Fruit fly (Drosophila melanogaster) whole organism, prepupa: Measurements from ENCODE around the gene CG10516.

Source experiments
- CG10669 ChIP-seq: fragments of 200-800 bp; sonication (Bioruptor generic); optimal IDR thresholded peaks from 3 replicates; lab custom pipeline; 2018; ENCODE audit warnings: missing biosample characterization, mild to moderate bottlenecking, missing genetic modification characterization, moderate library complexity
- CG11294 ChIP-seq: fragments of 200-800 bp; sonication (Bioruptor generic); IDR thresholded peaks from 2 replicates; pipeline ENCODE4 v1.3.6; 2022; ENCODE audit warnings: missing biosample characterization, missing genetic modification characterization
- CG11762 ChIP-seq: fragments of 200-800 bp; sonication (Bioruptor generic); optimal IDR thresholded peaks from 3 replicates; lab custom pipeline; 2016; ENCODE audit warnings: missing biosample characterization, missing genetic modification characterization; ENCODE audit not compliant: insufficient read depth
- CG15336 ChIP-seq: fragments of 200-800 bp; sonication (Bioruptor generic); IDR thresholded peaks from 2 replicates; pipeline ENCODE4 v1.3.6; 2022; ENCODE audit warnings: missing biosample characterization, missing genetic modification characterization
- CG16779 ChIP-seq: fragments of 200-800 bp; sonication (Bioruptor generic); optimal IDR thresholded peaks from 3 replicates; lab custom pipeline; 2017; ENCODE audit warnings: missing biosample characterization, mild to moderate bottlenecking, missing genetic modification characterization
- CG3032 ChIP-seq: fragments of 200-800 bp; optimal IDR thresholded peaks from 2 replicates; lab custom pipeline; 2019; ENCODE audit warnings: missing biosample characterization, mild to moderate bottlenecking, missing genetic modification characterization, moderate library complexity
- CG31627 ChIP-seq: fragments of 200-800 bp; sonication (Bioruptor generic); optimal IDR thresholded peaks from 3 replicates; lab custom pipeline; 2016; ENCODE audit warnings: missing biosample characterization, missing genetic modification characterization
- CG32006 ChIP-seq: fragments of 200-800 bp; sonication (Bioruptor generic); optimal IDR thresholded peaks from 3 replicates; lab custom pipeline; 2017; ENCODE audit warnings: missing biosample characterization, mild to moderate bottlenecking, missing genetic modification characterization
- CG34406 ChIP-seq: fragments of 200-800 bp; sonication (Bioruptor generic); optimal IDR thresholded peaks from 3 replicates; lab custom pipeline; 2016; ENCODE audit warnings: missing biosample characterization, missing genetic modification characterization
- CG3919 ChIP-seq: fragments of 200-800 bp; sonication (Bioruptor generic); optimal IDR thresholded peaks from 3 replicates; lab custom pipeline; 2016; ENCODE audit warnings: missing biosample characterization, missing genetic modification characterization
- CG4318 ChIP-seq: fragments of 200-800 bp; sonication (Bioruptor generic); optimal IDR thresholded peaks from 3 replicates; lab custom pipeline; 2017; ENCODE audit warnings: missing biosample characterization, mild to moderate bottlenecking, missing genetic modification characterization
- CG6163 ChIP-seq: fragments of 200-800 bp; sonication (Bioruptor generic); IDR thresholded peaks from 3 replicates; pipeline ENCODE4 v1.3.6; 2022; ENCODE audit warnings: missing biosample characterization, missing genetic modification characterization
- CG6276 ChIP-seq: fragments of 200-800 bp; sonication (Bioruptor generic); optimal IDR thresholded peaks from 2 replicates; lab custom pipeline; 2017; ENCODE audit warnings: missing biosample characterization, mild to moderate bottlenecking, missing genetic modification characterization
- CG6792 ChIP-seq: fragments of 200-800 bp; sonication (Bioruptor generic); optimal IDR thresholded peaks from 3 replicates; lab custom pipeline; 2016; ENCODE audit warnings: missing biosample characterization, missing genetic modification characterization
- CG6808 ChIP-seq: fragments of 200-800 bp; sonication (Bioruptor generic); optimal IDR thresholded peaks from 3 replicates; lab custom pipeline; 2017; ENCODE audit warnings: missing biosample characterization, missing genetic modification characterization, mild to moderate bottlenecking, moderate library complexity, missing genetic modification reagents
- CG7368 ChIP-seq: fragments of 200-800 bp; sonication (Bioruptor generic); optimal IDR thresholded peaks from 3 replicates; lab custom pipeline; 2016; ENCODE audit warnings: missing biosample characterization, missing genetic modification characterization
- CG9139 ChIP-seq: fragments of 200-800 bp; sonication (Bioruptor generic); optimal IDR thresholded peaks from 3 replicates; lab custom pipeline; 2017; ENCODE audit warnings: missing biosample characterization, mild to moderate bottlenecking, missing genetic modification characterization
- Eip75B ChIP-seq: fragments of 200-800 bp; sonication (Bioruptor generic); optimal IDR thresholded peaks from 3 replicates; lab custom pipeline; 2016; ENCODE audit warnings: missing biosample characterization, missing genetic modification characterization
- Eip78C ChIP-seq: fragments of 200-800 bp; sonication (Bioruptor generic); peaks from one replicate; lab custom pipeline; 2016; ENCODE audit warnings: missing biosample characterization, missing genetic modification characterization
- Ets21C ChIP-seq: fragments of 200-800 bp; sonication (Bioruptor generic); optimal IDR thresholded peaks from 3 replicates; lab custom pipeline; 2016; ENCODE audit warnings: missing biosample characterization, missing genetic modification characterization
- Ets96B ChIP-seq: fragments of 200-800 bp; optimal IDR thresholded peaks from 2 replicates; lab custom pipeline; 2019; ENCODE audit warnings: missing biosample characterization, mild to moderate bottlenecking, missing genetic modification characterization, moderate library complexity
- Hr38 ChIP-seq: sonication (Bioruptor generic); optimal IDR thresholded peaks from 2 replicates; lab custom pipeline; 2016; ENCODE audit warnings: missing biosample characterization, missing genetic modification characterization
- Hr39 ChIP-seq: fragments of 200-800 bp; sonication (Bioruptor generic); optimal IDR thresholded peaks from 2 replicates; lab custom pipeline; 2016; ENCODE audit warnings: missing biosample characterization, missing genetic modification characterization
- Hr4 ChIP-seq: fragments of 200-800 bp; sonication (Bioruptor generic); optimal IDR thresholded peaks from 3 replicates; lab custom pipeline; 2016; ENCODE audit warnings: missing biosample characterization, missing genetic modification characterization
- Lpt ChIP-seq: fragments of 200-800 bp; sonication (Bioruptor generic); optimal IDR thresholded peaks from 3 replicates; lab custom pipeline; 2016; ENCODE audit warnings: missing biosample characterization, missing genetic modification characterization
- OdsH ChIP-seq: fragments of 200-800 bp; sonication (Bioruptor generic); optimal IDR thresholded peaks from 3 replicates; lab custom pipeline; 2016; ENCODE audit warnings: missing biosample characterization, missing genetic modification characterization
- Smox ChIP-seq: fragments of 200-800 bp; sonication (Bioruptor generic); optimal IDR thresholded peaks from 3 replicates; lab custom pipeline; 2016; ENCODE audit warnings: missing biosample characterization, missing genetic modification characterization
- Sox102F ChIP-seq: fragments of 200-800 bp; sonication (Bioruptor generic); optimal IDR thresholded peaks from 2 replicates; lab custom pipeline; 2016; ENCODE audit warnings: missing biosample characterization, mild to moderate bottlenecking, missing genetic modification characterization
- Sox15 ChIP-seq: fragments of 200-800 bp; sonication (Bioruptor generic); optimal IDR thresholded peaks from 3 replicates; lab custom pipeline; 2016; ENCODE audit warnings: missing biosample characterization, missing genetic modification characterization
- achi ChIP-seq: fragments of 200-800 bp; sonication (Bioruptor generic); optimal IDR thresholded peaks from 3 replicates; lab custom pipeline; 2016; ENCODE audit warnings: missing biosample characterization, missing genetic modification characterization
- acj6 ChIP-seq: fragments of 200-800 bp; sonication (Bioruptor generic); optimal IDR thresholded peaks from 3 replicates; lab custom pipeline; 2016; ENCODE audit warnings: missing biosample characterization, missing genetic modification characterization
- dac ChIP-seq: fragments of 200-800 bp; sonication (Bioruptor generic); optimal IDR thresholded peaks from 2 replicates; lab custom pipeline; 2017; ENCODE audit warnings: missing biosample characterization, mild to moderate bottlenecking, missing genetic modification characterization
- dsx ChIP-seq: fragments of 200-800 bp; optimal IDR thresholded peaks from 3 replicates; lab custom pipeline; 2019; ENCODE audit warnings: missing biosample characterization, mild to moderate bottlenecking, missing genetic modification characterization, moderate library complexity; ENCODE audit not compliant: poor library complexity, severe bottlenecking
- eg ChIP-seq: fragments of 200-800 bp; sonication (Bioruptor generic); IDR thresholded peaks from 3 replicates; pipeline ENCODE4 v1.3.6; 2022; ENCODE audit warnings: missing biosample characterization, missing genetic modification characterization
- esn ChIP-seq: fragments of 200-800 bp; sonication (Bioruptor generic); optimal IDR thresholded peaks from 2 replicates; lab custom pipeline; 2016; ENCODE audit warnings: missing biosample characterization, mild to moderate bottlenecking, missing genetic modification characterization, moderate library complexity
- fd59A ChIP-seq: fragments of 200-800 bp; sonication (Bioruptor generic); optimal IDR thresholded peaks from 2 replicates; lab custom pipeline; 2017; ENCODE audit warnings: missing biosample characterization, mild to moderate bottlenecking, missing genetic modification characterization, missing genetic modification reagents
- fd85E ChIP-seq: fragments of 200-800 bp; sonication (Bioruptor generic); optimal IDR thresholded peaks from 3 replicates; lab custom pipeline; 2016; ENCODE audit warnings: missing biosample characterization, missing genetic modification characterization
- fkh ChIP-seq: fragments of 200-800 bp; sonication (Bioruptor generic); optimal IDR thresholded peaks from 3 replicates; lab custom pipeline; 2017; ENCODE audit warnings: missing biosample characterization, mild to moderate bottlenecking, missing genetic modification characterization, moderate library complexity
- lz ChIP-seq: fragments of 200-800 bp; sonication (Bioruptor generic); optimal IDR thresholded peaks from 3 replicates; lab custom pipeline; 2016; ENCODE audit warnings: missing biosample characterization, missing genetic modification characterization
- salr ChIP-seq, 2 experiments: fragments of 200-800 bp; sonication (Bioruptor generic); optimal IDR thresholded peaks; 3 replicates each; lab custom pipeline; 2016 to 2018; ENCODE audit warnings: missing biosample characterization in 2 of 2, missing genetic modification characterization in 2 of 2, mild to moderate bottlenecking in 1 of 2
- ss ChIP-seq, 2 experiments: fragments of 200-800 bp; sonication (Bioruptor generic); optimal IDR thresholded peaks; 2 replicates in 1 of 2; 3 replicates in 1 of 2; lab custom pipeline; 2017 to 2018; ENCODE audit warnings: mild to moderate bottlenecking in 2 of 2, missing biosample characterization in 2 of 2, missing genetic modification characterization in 2 of 2, moderate library complexity in 1 of 2
- svp ChIP-seq: fragments of 200-800 bp; sonication (Bioruptor generic); peaks from one replicate; lab custom pipeline; 2016; ENCODE audit warnings: missing biosample characterization, missing genetic modification characterization

CG10516 gene

DNA sequence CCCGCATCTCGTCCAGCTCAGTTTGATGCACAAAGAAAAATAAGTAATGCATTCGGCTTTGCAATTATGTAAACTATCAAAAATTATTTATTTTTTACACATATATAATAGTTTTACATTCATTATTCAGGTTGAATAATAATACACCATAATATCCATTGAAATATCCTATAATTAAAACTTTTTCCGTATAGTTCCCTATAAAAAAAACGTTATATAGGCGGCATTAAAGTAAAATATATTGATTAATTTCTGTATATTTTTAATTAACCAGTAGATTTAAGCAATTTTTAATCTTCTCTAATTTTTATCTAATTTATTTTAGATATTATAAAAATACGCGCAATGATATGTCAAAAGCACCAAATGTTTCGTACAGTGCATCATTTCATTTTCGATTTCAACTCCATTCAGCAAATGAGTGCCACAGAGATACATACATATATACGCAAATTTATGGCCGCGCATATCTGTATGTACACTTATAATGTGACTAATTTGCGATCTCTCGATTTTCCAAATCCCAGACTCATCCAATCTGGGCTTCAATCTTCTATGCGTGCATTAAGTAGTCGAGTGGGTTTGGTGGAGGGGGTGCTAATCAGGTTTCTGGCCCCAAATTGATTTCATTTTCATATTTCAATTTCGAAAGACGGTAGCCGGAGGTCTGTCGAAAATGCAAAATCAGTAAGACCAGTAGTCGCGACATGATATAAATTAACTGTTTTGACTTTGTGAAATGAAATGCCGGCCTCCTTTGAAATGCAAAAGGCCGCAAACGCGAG, 45.4 kb downstream of the CG10516 start:
- TF ChIP-seq fd59A (GFP tag; lab: Kevin White, UChicago) (no peak), CG11294 (GFP tag; lab: Robert Waterston, UW) (no peak), Eip78C (GFP tag; lab: Kevin White, UChicago) (peak; percentile 78), CG15336 (GFP tag; lab: Robert Waterston, UW) (peak; percentile 41), esn (peak; percentile 13), achi (GFP tag; lab: Kevin White, UChicago) (peak; percentile 8), CG3032 (tag; lab: Kevin White, UChicago) (peak; percentile 14), lz (no peak), acj6 (GFP tag; lab: Kevin White, UChicago) (peak; percentile 17), salr (GFP tag; optimal IDR thresholded peaks at IDR 0.05; lab: Kevin White, UChicago) (peak in 1 of 2 experiments; percentile 1), Ets96B (peak; percentile 9), fkh (GFP tag; lab: Kevin White, UChicago) (no peak), svp (GFP tag; lab: Kevin White, UChicago) (peak; percentile 29), CG34406 (GFP tag; lab: Kevin White, UChicago) (peak; percentile 20), CG6163 (GFP tag; lab: Robert Waterston, UW) (0 out of 3 replicates have a peak, but pooled peaks have one; percentile 14), CG3919 (GFP tag; lab: Kevin White, UChicago) (peak; percentile 28), OdsH (peak; percentile 24), CG32006 (GFP tag; lab: Kevin White, UChicago) (peak; percentile 51)

DNA sequence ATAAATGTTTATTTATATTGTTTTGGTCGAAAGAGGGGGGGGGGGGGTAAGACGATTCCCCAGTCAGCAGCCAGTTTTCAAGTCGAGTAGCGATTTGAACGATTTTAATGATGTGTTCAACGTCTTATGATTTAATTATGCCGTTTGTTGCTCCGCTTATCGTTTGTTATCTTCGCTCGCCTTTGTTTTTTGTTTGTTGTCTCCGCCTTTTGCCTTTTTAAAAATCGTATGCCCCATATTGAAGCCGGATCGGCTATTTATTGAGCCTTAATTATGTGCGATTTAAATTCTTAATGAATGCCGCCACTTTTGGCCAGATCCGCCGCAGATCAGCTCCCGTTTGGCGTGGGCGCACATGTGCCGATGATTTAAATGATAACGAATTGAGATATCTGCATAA, 46.5 kb downstream of the CG10516 start:
- TF ChIP-seq CG11762 (GFP tag; lab: Kevin White, UChicago) (no peak), dac (GFP tag; lab: Kevin White, UChicago) (no peak), CG31627 (GFP tag; lab: Kevin White, UChicago) (no peak), Sox15 (GFP tag; lab: Kevin White, UChicago) (no peak), CG32006 (GFP tag; lab: Kevin White, UChicago) (no peak), fd85E (GFP tag; lab: Kevin White, UChicago) (no peak), Lpt (GFP tag; lab: Kevin White, UChicago) (no peak), CG7368 (GFP tag; lab: Kevin White, UChicago) (no peak), Sox102F (GFP tag; lab: Kevin White, UChicago) (no peak), Smox (GFP tag; lab: Kevin White, UChicago) (no peak), CG6276 (GFP tag; lab: Kevin White, UChicago) (no peak), Hr39 (no peak), Ets21C (GFP tag; lab: Kevin White, UChicago) (no peak), Eip75B (GFP tag; lab: Kevin White, UChicago) (no peak)

DNA sequence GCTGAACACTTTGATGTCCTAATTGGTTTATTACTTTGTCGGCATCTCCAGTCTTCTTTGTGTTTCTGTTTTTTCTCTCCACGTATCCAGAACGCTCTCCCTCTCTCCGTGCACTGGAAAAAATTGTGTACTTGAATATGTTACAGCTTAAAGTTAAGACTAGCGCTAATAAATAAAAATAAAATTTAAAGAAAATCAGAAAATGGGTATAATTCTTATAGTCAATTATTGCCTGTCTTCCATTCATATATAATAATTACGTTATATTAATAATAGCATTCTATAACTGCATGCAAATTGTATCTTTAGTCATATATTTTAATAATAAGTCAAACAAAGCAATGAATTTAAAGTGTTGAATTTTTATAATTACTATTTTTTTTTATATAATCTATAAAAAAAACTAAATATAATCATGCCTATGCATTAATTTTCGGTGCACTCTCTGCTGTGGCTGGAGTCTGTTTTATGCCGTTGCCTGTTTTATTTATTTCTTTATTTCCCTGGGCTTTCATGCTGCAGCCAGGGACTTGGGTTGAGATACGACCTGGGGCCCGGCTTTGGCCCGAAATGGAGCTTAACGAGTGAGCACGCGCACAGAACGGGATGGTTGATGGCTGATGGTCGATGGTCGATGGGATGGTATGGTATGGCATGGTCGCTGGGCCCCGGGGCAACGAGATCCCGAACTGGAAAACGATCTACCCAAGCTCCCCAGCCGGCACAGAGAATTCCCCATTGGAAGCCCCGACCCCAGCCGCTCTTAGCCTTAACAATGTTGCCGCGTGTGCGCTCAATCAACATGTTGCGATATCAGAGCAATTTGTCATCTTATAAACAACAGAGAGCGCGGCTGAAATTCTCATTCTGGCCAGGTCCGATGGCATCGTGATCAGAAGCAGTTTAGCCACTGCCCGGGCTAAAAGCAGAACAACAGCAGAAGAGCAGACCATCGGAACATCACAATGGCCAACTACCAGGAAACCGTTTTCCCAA, 48.1 kb downstream of the CG10516 start:
- TF ChIP-seq CG4318 (no peak), CG6808 (GFP tag; lab: Kevin White, UChicago) (peak; percentile 63), OdsH (peak; percentile 44), CG31627 (GFP tag; lab: Kevin White, UChicago) (no peak), fd59A (GFP tag; lab: Kevin White, UChicago) (no peak), acj6 (GFP tag; lab: Kevin White, UChicago) (peak; percentile 47), svp (GFP tag; lab: Kevin White, UChicago) (peak; percentile 67), CG16779 (tag; lab: Kevin White, UChicago) (peak; percentile 16), CG10669 (GFP tag; lab: Kevin White, UChicago) (peak; percentile 50), CG9139 (GFP tag; lab: Kevin White, UChicago) (peak; percentile 43), CG32006 (GFP tag; lab: Kevin White, UChicago) (peak; percentile 20), Eip75B (GFP tag; lab: Kevin White, UChicago) (no peak), esn (peak; percentile 73), CG34406 (GFP tag; lab: Kevin White, UChicago) (peak; percentile 64), eg (no peak), lz (peak; percentile 9), Hr4 (GFP tag; lab: Kevin White, UChicago) (no peak), CG6792 (GFP tag; lab: Kevin White, UChicago) (peak; percentile 47), Hr39 (no peak), dsx (peak; percentile 95), Eip78C (GFP tag; lab: Kevin White, UChicago) (peak; percentile 81), ss (GFP tag; optimal IDR thresholded peaks at IDR 0.05; lab: Kevin White, UChicago) (peak; percentile 57 to 80), Hr38 (no peak), fd85E (GFP tag; lab: Kevin White, UChicago) (no peak), CG6163 (GFP tag; lab: Robert Waterston, UW) (peak; percentile 30; the same call in 2 of the 3 replicates)
